Worm (Caenorhabditis elegans): ENCODE results near the gene clec-146.

Gene clec-146

DNA sequence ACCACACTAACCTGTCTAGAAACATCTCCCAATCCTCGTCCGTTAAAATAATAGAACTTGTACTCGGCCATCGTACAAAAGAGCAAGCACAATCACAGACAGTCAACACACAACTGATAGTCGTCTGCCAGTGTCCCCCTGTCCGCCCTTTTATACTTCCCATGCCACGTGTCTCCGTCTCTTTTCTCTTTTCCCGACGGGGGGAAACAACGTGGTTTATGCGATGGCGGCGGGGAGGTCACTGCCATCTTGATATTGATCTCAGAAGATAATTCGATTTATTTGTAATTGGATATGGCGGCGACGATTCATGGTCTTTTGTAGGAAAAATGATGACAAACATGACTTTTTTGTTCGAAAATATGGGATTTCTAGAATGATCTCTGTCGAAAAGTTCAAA is 16.1 kb upstream of the clec-146 start, which contains the start of gene gst-20:
gst-20 (minus strand) TSS at position 170 of the 400 bp plus-strand sequence.
- no peak for TF ChIP-seq tbx-11 (GFP tag; IDR thresholded peaks at IDR 0.05)
- TF ChIP-seq B0310.2 (tag; optimal IDR thresholded peaks at IDR 0.05) = no peak
- TF ChIP-seq ceh-13 (GFP tag; optimal IDR thresholded peaks at IDR 0.05) = no peak
- TF ChIP-seq flt-1 (GFP tag; IDR thresholded peaks at IDR 0.05) = no peak
- no peak for TF ChIP-seq ceh-36 (tag; optimal IDR thresholded peaks at IDR 0.05)
- no peak for TF ChIP-seq aly-1 (tag; optimal IDR thresholded peaks at IDR 0.05)

- TF ChIP-seq tbx-37 (GFP tag; conservative IDR thresholded peaks at IDR 0.05) (no peak), tra-4 (tag; optimal IDR thresholded peaks at IDR 0.05) (no peak), scrt-1 (GFP tag; IDR thresholded peaks at IDR 0.05) (no peak), hmbx-1 (tag; optimal IDR thresholded peaks at IDR 0.05) (no peak), pes-1 (GFP tag; IDR thresholded peaks at IDR 0.05) (no peak), B0310.2 (tag; optimal IDR thresholded peaks at IDR 0.05) (no peak), hmg-4 (GFP tag; optimal IDR thresholded peaks at IDR 0.05) (no peak), flt-1 (GFP tag; IDR thresholded peaks at IDR 0.05) (no peak), sea-1 (GFP tag; conservative IDR thresholded peaks at IDR 0.05) (no peak), ceh-36 (tag; optimal IDR thresholded peaks at IDR 0.05) (no peak), ets-7 (tag; optimal IDR thresholded peaks at IDR 0.05) (no peak), ama-1 (optimal IDR thresholded peaks at IDR 0.05) (no peak), F13C5.2 (tag; optimal IDR thresholded peaks at IDR 0.05) (no peak), hnd-1 (tag; optimal IDR thresholded peaks at IDR 0.05) (no peak), tbx-11 (GFP tag; IDR thresholded peaks at IDR 0.05) (no peak), ceh-13 (GFP tag; optimal IDR thresholded peaks at IDR 0.05) (no peak)
Measured at ce11 chrII:13600904-13601303, 7.3 kb upstream of the clec-146 start, which contains the start of gene csp-1. csp-1 (plus strand) TSS chrII:13601204.

DNA sequence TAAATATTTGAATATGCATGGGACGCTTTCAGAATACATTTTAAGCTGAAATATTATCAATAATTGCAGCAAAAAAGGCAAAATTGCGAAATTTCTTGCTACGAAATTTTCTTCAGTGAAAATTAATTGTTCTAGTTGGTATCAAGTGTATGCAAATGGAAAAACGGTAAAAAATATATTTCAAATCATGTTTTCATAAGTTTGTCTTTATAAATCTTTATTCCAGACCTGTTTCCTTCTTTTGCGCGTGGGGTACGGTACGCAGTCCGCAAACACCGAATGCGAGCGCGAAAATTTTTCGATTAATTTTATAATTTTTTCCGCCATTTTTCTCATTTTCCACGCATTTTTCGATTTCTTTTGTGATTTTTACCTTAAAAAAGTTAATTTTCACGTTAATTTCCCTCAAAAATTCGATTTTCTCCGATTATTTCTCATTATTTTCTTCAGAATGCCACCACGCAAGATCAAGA is 3.0 kb upstream of the clec-146 start, which contains the start of the genes fbxc-23 and csc-1:
fbxc-23 (minus strand) TSS at position 51 of the 473 bp plus-strand sequence.
csc-1 (plus strand) TSS at position 451 of the 473 bp plus-strand sequence.
- TF ChIP-seq ets-7 (tag; optimal IDR thresholded peaks at IDR 0.05) = no peak
- peak; percentile 49 for TF ChIP-seq F13C5.2 (tag; optimal IDR thresholded peaks at IDR 0.05)
- TF ChIP-seq hnd-1 (tag; optimal IDR thresholded peaks at IDR 0.05) = no peak
- no peak for TF ChIP-seq sea-1 (GFP tag; conservative IDR thresholded peaks at IDR 0.05)

DNA sequence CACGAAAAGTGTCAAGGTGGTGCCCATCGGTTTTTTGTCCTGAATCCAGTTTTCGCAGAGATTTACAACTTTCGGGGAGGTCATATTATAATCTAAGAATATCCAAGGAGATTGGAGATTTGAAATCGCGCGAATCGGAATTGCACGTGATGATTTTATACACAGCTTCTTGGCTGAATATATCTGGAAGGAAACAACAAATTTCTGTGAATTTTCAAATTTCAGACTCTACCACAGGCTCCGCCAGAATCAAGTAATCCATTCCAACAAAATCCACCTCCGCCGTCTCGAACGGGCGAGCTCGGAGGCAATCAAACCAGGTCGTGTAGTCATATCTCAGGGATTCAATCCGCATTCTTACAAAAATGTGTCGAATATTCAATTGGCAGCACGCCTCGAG is 1.7 kb upstream of the clec-146 start:
- no peak for TF ChIP-seq flt-1 (GFP tag; IDR thresholded peaks at IDR 0.05)
- TF ChIP-seq B0310.2 (tag; optimal IDR thresholded peaks at IDR 0.05) = no peak
- TF ChIP-seq ceh-13 (GFP tag; optimal IDR thresholded peaks at IDR 0.05) = no peak
- TF ChIP-seq sea-1 (GFP tag; conservative IDR thresholded peaks at IDR 0.05) = no peak
- TF ChIP-seq aly-1 (tag; optimal IDR thresholded peaks at IDR 0.05) = no peak
- no peak for TF ChIP-seq tbx-11 (GFP tag; IDR thresholded peaks at IDR 0.05)
- no peak for TF ChIP-seq tra-4 (tag; optimal IDR thresholded peaks at IDR 0.05)
- TF ChIP-seq F13C5.2 (tag; optimal IDR thresholded peaks at IDR 0.05) = no peak
- no peak for TF ChIP-seq hmbx-1 (tag; optimal IDR thresholded peaks at IDR 0.05)
- no peak for TF ChIP-seq tbx-37 (GFP tag; conservative IDR thresholded peaks at IDR 0.05)
- no peak for TF ChIP-seq ama-1 (optimal IDR thresholded peaks at IDR 0.05)
- TF ChIP-seq ets-7 (tag; optimal IDR thresholded peaks at IDR 0.05) = no peak
- no peak for TF ChIP-seq scrt-1 (GFP tag; IDR thresholded peaks at IDR 0.05)
- TF ChIP-seq hnd-1 (tag; optimal IDR thresholded peaks at IDR 0.05) = no peak
- no peak for TF ChIP-seq ceh-36 (tag; optimal IDR thresholded peaks at IDR 0.05)

DNA sequence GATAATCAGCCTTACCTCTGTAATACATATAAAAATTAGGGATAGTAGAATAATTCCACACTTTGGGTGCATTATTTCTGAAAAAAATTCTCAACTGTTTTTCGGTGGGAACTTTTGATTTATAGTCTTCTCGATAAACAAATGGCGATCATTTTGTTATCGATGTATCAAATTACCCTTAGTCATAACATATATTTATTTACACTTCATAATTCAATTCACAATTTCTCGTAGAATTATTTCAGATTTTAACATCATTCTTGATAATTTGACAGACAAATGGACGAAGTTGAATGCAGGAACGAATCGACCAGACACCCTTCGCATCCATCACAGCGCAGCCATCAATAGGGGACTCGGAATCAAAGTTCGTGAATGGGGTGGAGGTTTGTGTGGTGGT is 3.1 kb downstream of the clec-146 start, which contains the start of gene clec-145:
clec-145 (minus strand) TSS at position 101 of the 400 bp plus-strand sequence.
- no peak for TF ChIP-seq F13C5.2 (tag; optimal IDR thresholded peaks at IDR 0.05)
- no peak for TF ChIP-seq hmbx-1 (tag; optimal IDR thresholded peaks at IDR 0.05)
- no peak for TF ChIP-seq B0310.2 (tag; optimal IDR thresholded peaks at IDR 0.05)
- TF ChIP-seq hnd-1 (tag; optimal IDR thresholded peaks at IDR 0.05) = no peak
- no peak for TF ChIP-seq aly-1 (tag; optimal IDR thresholded peaks at IDR 0.05)
- no peak for TF ChIP-seq ets-7 (tag; optimal IDR thresholded peaks at IDR 0.05)
- TF ChIP-seq sea-1 (GFP tag; conservative IDR thresholded peaks at IDR 0.05) = no peak
- no peak for TF ChIP-seq tbx-37 (GFP tag; conservative IDR thresholded peaks at IDR 0.05)
- TF ChIP-seq hmg-4 (GFP tag; optimal IDR thresholded peaks at IDR 0.05) = no peak
- no peak for TF ChIP-seq ceh-13 (GFP tag; optimal IDR thresholded peaks at IDR 0.05)
- TF ChIP-seq tra-4 (tag; optimal IDR thresholded peaks at IDR 0.05) = no peak
- TF ChIP-seq scrt-1 (GFP tag; IDR thresholded peaks at IDR 0.05) = no peak
- no peak for TF ChIP-seq tbx-11 (GFP tag; IDR thresholded peaks at IDR 0.05)
- TF ChIP-seq ama-1 (optimal IDR thresholded peaks at IDR 0.05) = no peak
- TF ChIP-seq flt-1 (GFP tag; IDR thresholded peaks at IDR 0.05) = no peak
- no peak for TF ChIP-seq ceh-36 (tag; optimal IDR thresholded peaks at IDR 0.05)

ce11 chrII:13585655-13586170 is 7.9 kb downstream of the clec-146 start, which contains the start of gene Y48E1B.8:
Y48E1B.8 (plus strand) TSS chrII:13585705.
- no peak for TF ChIP-seq ama-1 (optimal IDR thresholded peaks at IDR 0.05)
- no peak for TF ChIP-seq aly-1 (tag; optimal IDR thresholded peaks at IDR 0.05)
- TF ChIP-seq tra-4 (tag; optimal IDR thresholded peaks at IDR 0.05) = no peak
- no peak for TF ChIP-seq hmg-4 (GFP tag; optimal IDR thresholded peaks at IDR 0.05)
- no peak for TF ChIP-seq tbx-11 (GFP tag; IDR thresholded peaks at IDR 0.05)
- TF ChIP-seq ceh-13 (GFP tag; optimal IDR thresholded peaks at IDR 0.05) = no peak

DNA sequence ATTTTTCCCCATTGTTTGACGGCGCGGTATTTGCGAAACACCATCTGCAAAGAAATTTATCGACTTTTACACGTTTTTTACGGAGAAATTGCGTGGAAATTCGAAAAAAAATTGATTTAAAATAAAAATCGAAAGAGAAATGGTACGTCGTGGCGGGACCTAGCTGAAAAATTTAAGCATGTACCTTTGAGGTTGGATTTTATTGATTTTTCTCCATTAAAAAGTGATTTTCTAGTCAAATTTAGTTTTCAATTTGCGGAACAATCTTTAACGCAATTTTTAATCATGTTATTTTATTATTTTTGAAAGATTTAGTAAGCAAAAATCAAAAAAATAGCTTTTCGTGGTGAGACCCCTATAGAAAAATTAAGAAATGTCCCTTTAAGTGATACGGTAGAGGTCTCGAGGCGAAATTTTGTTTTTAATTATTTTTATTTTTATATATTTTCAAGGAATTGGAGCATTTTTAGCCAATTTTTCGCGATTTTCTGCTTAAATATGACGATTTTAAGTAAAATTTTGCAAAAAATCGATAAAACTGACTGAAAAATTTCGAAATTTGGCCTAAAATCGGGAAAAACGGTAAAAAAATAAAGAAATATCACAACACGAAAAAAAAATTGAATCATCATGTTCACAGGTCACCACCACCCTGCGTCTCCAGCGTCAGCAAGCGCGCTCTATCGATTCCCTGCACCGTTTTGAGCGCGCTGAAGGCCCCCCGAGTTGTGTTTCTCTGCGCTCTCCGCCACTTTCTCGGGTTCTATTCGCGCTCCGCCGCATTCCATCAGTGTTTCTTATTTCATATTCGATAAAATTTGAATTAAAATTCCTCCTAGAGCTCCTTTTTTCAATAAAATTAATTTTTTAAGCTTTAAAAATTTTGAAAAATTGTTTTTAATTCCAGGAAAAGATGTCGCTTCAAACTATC is 18.3 kb downstream of the clec-146 start, which contains the start of the genes mrpl-37 and lin-38:
mrpl-37 (minus strand) TSS at position 51 of the 931 bp plus-strand sequence.
lin-38 (plus strand) TSS at position 908 of the 931 bp plus-strand sequence.
- peak; percentile 48 for TF ChIP-seq F13C5.2 (tag; optimal IDR thresholded peaks at IDR 0.05)
- TF ChIP-seq hmg-4 (GFP tag; optimal IDR thresholded peaks at IDR 0.05) = peak; percentile 28
- no peak for TF ChIP-seq hmbx-1 (tag; optimal IDR thresholded peaks at IDR 0.05)
